Worm (Caenorhabditis elegans) whole organism, L4/young adult: ENCODE results near the gene Y73B6A.1.

Experiments
- dao-5 ChIP-seq: sonication (generic microtip); optimal IDR thresholded peaks from 2 replicates; lab custom pipeline; 2016; ENCODE audit warnings: missing genotype, missing genetic modification characterization, moderate library complexity, missing compliant biosample characterization
- him-1 ChIP-seq: sonication (generic microtip); optimal IDR thresholded peaks from 2 replicates; lab custom pipeline; 2016; ENCODE audit warnings: missing genotype, missing genetic modification reagents, missing genetic modification characterization, missing compliant biosample characterization

ce11 chrIV:6652479-6653022, 15.2 kb downstream of the Y73B6A.1 start:
- TF ChIP-seq dao-5, result no peak
- TF ChIP-seq him-1 (tag; lab: Kevin White, UChicago), result no peak
